Worm (Caenorhabditis elegans): ENCODE data around the gene rme-1.
A peak's percentile ranks its signal among the peaks of the same experiment; 100 is the strongest.

The rme-1 gene

DNA sequence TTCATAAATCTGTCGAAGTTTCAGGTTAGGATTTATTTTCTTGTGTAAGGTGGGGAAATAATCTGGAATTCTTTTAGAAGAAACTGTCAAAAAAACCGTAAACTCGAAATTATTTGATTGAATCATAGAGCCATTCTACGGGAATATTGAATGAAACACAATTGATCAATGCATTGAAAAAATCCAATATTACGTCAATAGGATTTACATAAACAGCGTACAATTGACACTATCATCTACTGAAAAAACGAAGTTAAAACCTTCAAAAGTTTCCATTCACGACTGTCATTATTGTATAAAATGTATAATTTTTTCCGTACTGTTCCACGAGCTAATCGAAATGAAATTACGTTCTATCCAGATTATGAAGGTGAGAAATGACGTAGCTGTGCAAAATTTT is at the start of gene rme-1:
rme-1 (plus strand) TSS at position 301 of the 400 bp plus-strand sequence.
- no peak for TF ChIP-seq lsy-2 (tag; optimal IDR thresholded peaks at IDR 0.05)
- TF ChIP-seq nhr-77 (tag; optimal IDR thresholded peaks at IDR 0.05), result no peak
- TF ChIP-seq unc-55 (GFP tag; optimal IDR thresholded peaks at IDR 0.05), result no peak
- TF ChIP-seq lin-13 (GFP tag; optimal IDR thresholded peaks at IDR 0.05), result no peak
- TF ChIP-seq zag-1 (tag; optimal IDR thresholded peaks at IDR 0.05), result no peak
- no peak for TF ChIP-seq elt-1 (tag; optimal IDR thresholded peaks at IDR 0.05)
- TF ChIP-seq blmp-1 (tag; optimal IDR thresholded peaks at IDR 0.05; ENCODE audit: insufficient read depth), result no peak
- TF ChIP-seq alr-1 (tag; optimal IDR thresholded peaks at IDR 0.05), result no peak
- TF ChIP-seq peb-1 (tag; optimal IDR thresholded peaks at IDR 0.05), result no peak
- TF ChIP-seq ceh-16 (tag; optimal IDR thresholded peaks at IDR 0.05), result no peak
- TF ChIP-seq nhr-237 (tag; optimal IDR thresholded peaks at IDR 0.05), result no peak
- no peak for TF ChIP-seq ceh-82 (tag; optimal IDR thresholded peaks at IDR 0.05)
- no peak for TF ChIP-seq ZK546.5 (tag; optimal IDR thresholded peaks at IDR 0.05)
- no peak for TF ChIP-seq ztf-4 (tag; optimal IDR thresholded peaks at IDR 0.05)
- no peak for TF ChIP-seq gmeb-1 (tag; optimal IDR thresholded peaks at IDR 0.05)
- no peak for TF ChIP-seq nhr-11 (tag; optimal IDR thresholded peaks at IDR 0.05)

DNA sequence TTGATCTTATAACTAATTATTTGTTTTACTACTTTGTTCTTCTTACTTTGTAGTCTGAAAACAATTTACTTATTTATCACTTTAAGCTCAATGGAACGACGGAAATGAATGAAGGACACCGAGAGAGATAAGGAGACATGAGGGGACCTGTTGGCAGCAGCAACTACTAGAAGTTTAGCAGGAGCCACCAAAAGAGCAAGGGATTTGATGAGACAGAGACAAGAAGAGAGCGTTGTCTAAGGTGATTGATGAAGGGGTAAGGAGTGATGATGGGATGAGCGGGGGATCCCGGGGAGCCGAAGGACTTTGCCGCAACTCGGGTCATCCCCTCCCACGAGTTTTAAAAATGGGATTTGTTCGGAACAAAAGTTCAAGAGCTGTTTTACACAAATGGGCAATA is 6.1 kb upstream of the rme-1 start, which contains the start of gene ttn-1:
ttn-1 (minus strand) TSS at position 60 of the 400 bp plus-strand sequence.
- TF ChIP-seq sma-9 (GFP tag; optimal IDR thresholded peaks at IDR 0.05) (peak; percentile 21), sma-9 (tag; optimal IDR thresholded peaks at IDR 0.05) (no peak), lin-13 (GFP tag; optimal IDR thresholded peaks at IDR 0.05) (no peak), nhr-129 (tag; optimal IDR thresholded peaks at IDR 0.05) (peak; percentile 52)

DNA sequence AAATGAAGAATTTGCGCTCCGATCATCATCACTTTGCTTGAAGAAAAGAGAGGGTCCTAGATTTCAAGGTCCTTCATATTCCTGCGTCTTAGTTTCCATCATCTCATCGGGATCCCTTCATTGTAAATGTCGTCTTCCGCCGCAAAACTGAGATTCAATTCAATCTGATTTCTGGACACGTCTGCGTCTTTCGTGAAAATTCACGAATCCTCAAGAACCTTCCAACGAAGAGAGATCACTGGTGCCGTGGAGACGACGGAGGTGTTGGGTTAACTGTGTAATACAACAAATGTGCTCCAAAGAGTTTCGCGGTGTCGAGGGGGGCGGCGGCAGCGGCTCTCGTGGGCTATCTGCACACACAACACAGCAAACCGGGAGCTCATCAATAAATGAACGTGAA is 4.6 kb upstream of the rme-1 start:
- TF ChIP-seq alr-1 (tag; optimal IDR thresholded peaks at IDR 0.05) (no peak), lsy-2 (tag; optimal IDR thresholded peaks at IDR 0.05) (peak in 1 of 2 experiments; percentile 11), sma-9 (GFP tag; optimal IDR thresholded peaks at IDR 0.05) (peak; percentile 32), sma-9 (tag; optimal IDR thresholded peaks at IDR 0.05) (no peak), F13H6.1 (tag; optimal IDR thresholded peaks at IDR 0.05) (peak; percentile 73), C34F6.9 (tag; optimal IDR thresholded peaks at IDR 0.05) (peak; percentile 23), unc-55 (GFP tag; optimal IDR thresholded peaks at IDR 0.05) (no peak), nhr-129 (tag; optimal IDR thresholded peaks at IDR 0.05) (peak; percentile 67)

DNA sequence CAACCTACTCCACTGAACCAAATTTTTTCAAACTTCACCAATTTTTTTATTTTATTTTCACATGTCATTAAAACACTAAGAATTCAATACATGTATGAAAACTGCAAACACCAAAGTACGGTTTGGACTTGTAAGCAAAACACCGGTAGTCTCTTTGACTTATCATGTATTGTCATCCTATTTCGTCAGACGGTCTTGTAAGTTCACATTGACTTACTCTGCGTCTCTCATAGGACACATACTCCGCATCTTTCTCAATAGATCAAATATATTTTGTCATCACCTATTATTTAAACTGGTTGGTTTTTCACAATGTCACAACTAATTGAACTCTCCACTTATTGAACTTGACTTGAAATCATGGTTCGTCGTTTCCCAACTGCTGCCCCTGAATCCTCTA is 2.2 kb upstream of the rme-1 start, which contains the start of gene W06H8.2:
W06H8.2 (plus strand) TSS at position 258 of the 400 bp plus-strand sequence.
- TF ChIP-seq skn-1 (tag; optimal IDR thresholded peaks at IDR 0.05), result no peak
- TF ChIP-seq fos-1 (tag; optimal IDR thresholded peaks at IDR 0.05), result peak; percentile 7
- TF ChIP-seq peb-1 (tag; optimal IDR thresholded peaks at IDR 0.05), result no peak
- peak; percentile 33 for TF ChIP-seq sma-9 (GFP tag; optimal IDR thresholded peaks at IDR 0.05)
- no peak for TF ChIP-seq sma-9 (tag; optimal IDR thresholded peaks at IDR 0.05)

- no peak for TF ChIP-seq lin-13 (GFP tag; optimal IDR thresholded peaks at IDR 0.05)
- TF ChIP-seq fos-1 (tag; optimal IDR thresholded peaks at IDR 0.05), result peak; percentile 93
Observed at ce11 chrV:6209930-6210647, 1.4 kb downstream of the rme-1 start.

DNA sequence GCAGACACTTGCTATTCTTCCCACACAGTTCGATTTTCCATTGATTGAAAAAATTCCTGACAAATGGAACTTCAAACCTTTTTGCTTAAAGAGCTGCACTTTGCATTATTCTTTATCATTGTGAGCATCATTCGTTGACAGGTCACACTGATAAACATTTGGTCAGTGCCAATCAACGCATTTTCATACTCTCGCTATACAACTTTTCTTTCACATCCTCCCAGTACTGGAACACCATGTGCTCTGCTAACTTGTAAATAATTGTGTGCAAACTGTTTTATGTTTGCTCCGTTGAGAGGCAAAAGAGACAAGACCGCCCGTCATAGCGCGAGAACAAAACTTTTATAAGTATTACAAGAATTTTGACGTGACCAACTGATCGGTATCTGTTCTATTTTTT is 2.8 kb downstream of the rme-1 start:
- TF ChIP-seq nhr-23 (tag; optimal IDR thresholded peaks at IDR 0.05) (no peak), fos-1 (tag; optimal IDR thresholded peaks at IDR 0.05) (peak; percentile 88), lin-11 (tag; optimal IDR thresholded peaks at IDR 0.05) (no peak), mab-5 (tag; optimal IDR thresholded peaks at IDR 0.05) (no peak), skn-1 (tag; optimal IDR thresholded peaks at IDR 0.05) (no peak), C34F6.9 (tag; optimal IDR thresholded peaks at IDR 0.05) (no peak), sem-4 (tag; optimal IDR thresholded peaks at IDR 0.05) (no peak), dmd-4 (tag; optimal IDR thresholded peaks at IDR 0.05) (no peak)

- TF ChIP-seq crh-2 (tag; optimal IDR thresholded peaks at IDR 0.05) (no peak), mab-5 (tag; optimal IDR thresholded peaks at IDR 0.05) (no peak), ztf-4 (tag; optimal IDR thresholded peaks at IDR 0.05) (no peak), peb-1 (tag; optimal IDR thresholded peaks at IDR 0.05) (no peak), nhr-6 (tag; optimal IDR thresholded peaks at IDR 0.05) (no peak), F13H6.1 (tag; optimal IDR thresholded peaks at IDR 0.05) (no peak), nhr-11 (tag; optimal IDR thresholded peaks at IDR 0.05) (no peak), skn-1 (tag; optimal IDR thresholded peaks at IDR 0.05) (no peak), nhr-77 (tag; optimal IDR thresholded peaks at IDR 0.05) (no peak)
Observed at ce11 chrV:6212566-6212965, 3.9 kb downstream of the rme-1 start.
